Worm (Caenorhabditis elegans) whole organism, L1 larva: ENCODE results near the gene K08B12.1.

Experiments used
- C04F5.9 ChIP-seq: sonication (generic microtip); optimal IDR thresholded peaks from 2 replicates; lab custom pipeline; 2016; ENCODE audit warnings: missing genetic modification characterization, missing compliant biosample characterization
- C34B4.2 ChIP-seq: sonication (generic microtip); optimal IDR thresholded peaks from 2 replicates; lab custom pipeline; 2017; ENCODE audit warnings: mild to moderate bottlenecking, missing genetic modification characterization, missing compliant biosample characterization
- F16B12.6 ChIP-seq: fragments of 150-350 bp; optimal IDR thresholded peaks from 2 replicates; lab custom pipeline; 2014; ENCODE audit warnings: missing biosample characterization, missing genetic modification characterization
- Y116A8C.19 ChIP-seq: sonication (generic microtip); optimal IDR thresholded peaks from 2 replicates; lab custom pipeline; 2016; ENCODE audit warnings: missing compliant biosample characterization, missing genetic modification characterization, borderline replicate concordance
- aly-2 ChIP-seq: fragments of 150-350 bp; optimal IDR thresholded peaks from 2 replicates; lab custom pipeline; 2014; ENCODE audit warnings: missing biosample characterization, missing genetic modification characterization
- ama-1 ChIP-seq: fragments of 150-350 bp; optimal IDR thresholded peaks from 2 replicates; lab custom pipeline; 2014
- blmp-1 ChIP-seq: fragments of 150-350 bp; optimal IDR thresholded peaks from 2 replicates; lab custom pipeline; 2014; ENCODE audit warnings: missing biosample characterization, missing genetic modification characterization
- ceh-63 ChIP-seq: fragments of 200-800 bp; sonication (Bioruptor generic); optimal IDR thresholded peaks from 2 replicates; lab custom pipeline; 2018; ENCODE audit warnings: mild to moderate bottlenecking, missing genetic modification characterization, missing compliant biosample characterization
- ceh-8 ChIP-seq: fragments of 200-800 bp; sonication (Bioruptor generic); optimal IDR thresholded peaks from 2 replicates; lab custom pipeline; 2018; ENCODE audit warnings: mild to moderate bottlenecking, missing genetic modification characterization, moderate library complexity, missing compliant biosample characterization
- ceh-88 ChIP-seq: fragments of 200-800 bp; sonication (Bioruptor generic); IDR thresholded peaks from 2 replicates; pipeline ENCODE4 v1.3.6; 2022; ENCODE audit warnings: missing genetic modification characterization, missing compliant biosample characterization
- dsc-1 ChIP-seq: sonication (generic microtip); optimal IDR thresholded peaks from 2 replicates; lab custom pipeline; 2016; ENCODE audit warnings: mild to moderate bottlenecking, missing genetic modification characterization, missing compliant biosample characterization
- efl-1 ChIP-seq, 4 experiments: fragments of 150-350 bp; optimal IDR thresholded peaks in 3 of 4; peaks in 1 of 4; 1 replicate in 1 of 4; 2 replicates in 3 of 4; lab custom pipeline; 2014; ENCODE audit warnings: missing biosample characterization in 2 of 4, missing genetic modification characterization in 2 of 4, missing genetic modification reagents in 2 of 4
- efl-3 ChIP-seq: fragments of 200-800 bp; sonication (Bioruptor generic); optimal IDR thresholded peaks from 2 replicates; lab custom pipeline; 2018; ENCODE audit warnings: mild to moderate bottlenecking, missing genetic modification characterization, missing compliant biosample characterization
- egl-27 ChIP-seq, 2 experiments: fragments of 150-350 bp in 1 of 2; sonication (generic microtip); optimal IDR thresholded peaks; 3 replicates each; lab custom pipeline; 2017 to 2018; ENCODE audit warnings: missing biosample characterization in 2 of 2, missing genetic modification characterization in 2 of 2, missing genetic modification reagents in 2 of 2
- elt-3 ChIP-seq, 6 experiments: fragments of 150-350 bp in 1 of 6; sonication (generic microtip); optimal IDR thresholded peaks; 2 replicates each; lab custom pipeline; 2017 to 2018; ENCODE audit warnings: missing biosample characterization in 6 of 6, missing genetic modification characterization in 6 of 6, inconsistent platforms in 1 of 6
- ets-5 ChIP-seq: fragments of 200-800 bp; sonication (Bioruptor generic); IDR thresholded peaks from 2 replicates; pipeline ENCODE4 v1.3.6; 2022; ENCODE audit warnings: missing genetic modification characterization, missing compliant biosample characterization
- fkh-10 ChIP-seq: sonication (generic microtip); optimal IDR thresholded peaks from 2 replicates; lab custom pipeline; 2017; ENCODE audit warnings: missing biosample characterization, missing genetic modification reagents, missing genetic modification characterization
- fos-1 ChIP-seq: fragments of 150-350 bp; optimal IDR thresholded peaks from 2 replicates; lab custom pipeline; 2014; ENCODE audit warnings: missing biosample characterization, missing genetic modification characterization
- hlh-4 ChIP-seq: sonication (generic microtip); optimal IDR thresholded peaks from 2 replicates; lab custom pipeline; 2016; ENCODE audit warnings: mild to moderate bottlenecking, missing genetic modification characterization, missing compliant biosample characterization
- hpl-2 ChIP-seq: fragments of 150-350 bp; optimal IDR thresholded peaks from 2 replicates; lab custom pipeline; 2014; ENCODE audit warnings: missing biosample characterization, missing genetic modification reagents, missing genetic modification characterization
- irx-1 ChIP-seq: sonication (generic microtip); optimal IDR thresholded peaks from 2 replicates; lab custom pipeline; 2016; ENCODE audit warnings: missing genetic modification characterization, missing compliant biosample characterization
- isw-1 ChIP-seq: fragments of 200-800 bp; sonication (Bioruptor generic); IDR thresholded peaks from 2 replicates; pipeline ENCODE4 v1.3.6; 2022; ENCODE audit warnings: missing genetic modification characterization, missing compliant biosample characterization
- jun-1 ChIP-seq: fragments of 150-350 bp; optimal IDR thresholded peaks from 2 replicates; lab custom pipeline; 2014; ENCODE audit warnings: missing biosample characterization, missing genetic modification reagents, missing genetic modification characterization
- lin-15B ChIP-seq: fragments of 150-350 bp; sonication (generic microtip); optimal IDR thresholded peaks from 3 replicates; lab custom pipeline; 2014; ENCODE audit warnings: missing biosample characterization, missing genetic modification characterization
- lin-35 ChIP-seq, 2 experiments: fragments of 150-350 bp; optimal IDR thresholded peaks; 2 replicates each; lab custom pipeline; 2014; ENCODE audit warnings: missing biosample characterization in 2 of 2, missing genetic modification characterization in 2 of 2, missing genetic modification reagents in 2 of 2
- lir-3 ChIP-seq: sonication (generic microtip); optimal IDR thresholded peaks from 2 replicates; lab custom pipeline; 2016; ENCODE audit warnings: mild to moderate bottlenecking, missing genetic modification characterization, moderate library complexity, missing compliant biosample characterization; ENCODE audit not compliant: poor library complexity
- mef-2 ChIP-seq: fragments of 150-350 bp; optimal IDR thresholded peaks from 2 replicates; lab custom pipeline; 2014; ENCODE audit warnings: missing biosample characterization, missing genetic modification characterization
- mep-1 ChIP-seq: fragments of 150-350 bp; optimal IDR thresholded peaks from 2 replicates; lab custom pipeline; 2014; ENCODE audit warnings: missing biosample characterization, missing genetic modification characterization
- nhr-12 ChIP-seq: sonication (generic microtip); optimal IDR thresholded peaks from 2 replicates; lab custom pipeline; 2017; ENCODE audit warnings: missing biosample characterization, missing genetic modification characterization
- nhr-19 ChIP-seq: fragments of 200-800 bp; sonication (Bioruptor generic); conservative IDR thresholded peaks from 2 replicates; pipeline ENCODE4 v1.3.6; 2022; ENCODE audit warnings: missing genetic modification characterization, missing compliant biosample characterization
- nhr-20 ChIP-seq: sonication (generic microtip); optimal IDR thresholded peaks from 2 replicates; lab custom pipeline; 2016; ENCODE audit warnings: mild to moderate bottlenecking, missing genetic modification characterization, missing compliant biosample characterization
- nhr-47 ChIP-seq: sonication (generic microtip); optimal IDR thresholded peaks from 2 replicates; lab custom pipeline; 2016; ENCODE audit warnings: mild to moderate bottlenecking, missing genetic modification characterization, moderate library complexity, missing compliant biosample characterization
- nhr-71 ChIP-seq: sonication (generic microtip); optimal IDR thresholded peaks from 2 replicates; lab custom pipeline; 2016; ENCODE audit warnings: mild to moderate bottlenecking, missing genetic modification characterization, moderate library complexity, missing compliant biosample characterization
- nhr-76 ChIP-seq: sonication (generic microtip); optimal IDR thresholded peaks from 2 replicates; lab custom pipeline; 2017; ENCODE audit warnings: missing biosample characterization, missing genetic modification characterization
- nhr-77 ChIP-seq: fragments of 150-350 bp; optimal IDR thresholded peaks from 2 replicates; lab custom pipeline; 2014; ENCODE audit warnings: missing biosample characterization, missing genetic modification characterization
- nhr-85 ChIP-seq: sonication (generic microtip); peaks from one replicate; lab custom pipeline; 2016; ENCODE audit warnings: missing genetic modification characterization, inconsistent platforms, missing compliant biosample characterization
- nhr-90 ChIP-seq: sonication (generic microtip); optimal IDR thresholded peaks from 2 replicates; lab custom pipeline; 2016; ENCODE audit warnings: mild to moderate bottlenecking, missing genetic modification characterization, missing compliant biosample characterization; ENCODE audit not compliant: poor library complexity
- pag-3 ChIP-seq: sonication (generic microtip); optimal IDR thresholded peaks from 2 replicates; lab custom pipeline; 2017; ENCODE audit warnings: missing genetic modification characterization, mild to moderate bottlenecking, missing compliant biosample characterization, antibody characterized with exemption, borderline replicate concordance; ENCODE audit not compliant: insufficient read depth
- pax-3 ChIP-seq: fragments of 200-800 bp; sonication (Bioruptor generic); optimal IDR thresholded peaks from 2 replicates; lab custom pipeline; 2018; ENCODE audit warnings: mild to moderate bottlenecking, missing genetic modification characterization, moderate library complexity, missing compliant biosample characterization
- pqm-1 ChIP-seq: sonication (generic microtip); optimal IDR thresholded peaks from 3 replicates; lab custom pipeline; 2017; ENCODE audit warnings: missing biosample characterization, missing genetic modification characterization
- rnt-1 ChIP-seq: sonication (generic microtip); optimal IDR thresholded peaks from 2 replicates; lab custom pipeline; 2016; ENCODE audit warnings: mild to moderate bottlenecking, missing genetic modification characterization, moderate library complexity, missing compliant biosample characterization
- snpc-4 ChIP-seq: fragments of 150-350 bp; optimal IDR thresholded peaks from 2 replicates; lab custom pipeline; 2014; ENCODE audit warnings: missing biosample characterization, missing genetic modification characterization
- snu-23 ChIP-seq: sonication (generic microtip); optimal IDR thresholded peaks from 2 replicates; lab custom pipeline; 2016; ENCODE audit warnings: missing genetic modification characterization, missing compliant biosample characterization
- sox-4 ChIP-seq: sonication (generic microtip); optimal IDR thresholded peaks from 2 replicates; lab custom pipeline; 2016; ENCODE audit warnings: missing genetic modification characterization, missing compliant biosample characterization
- sptf-1 ChIP-seq: fragments of 150-350 bp; optimal IDR thresholded peaks from 2 replicates; lab custom pipeline; 2014; ENCODE audit warnings: missing biosample characterization, missing genetic modification characterization
- sup-37 ChIP-seq: fragments of 200-800 bp; sonication (Bioruptor generic); optimal IDR thresholded peaks from 2 replicates; lab custom pipeline; 2018; ENCODE audit warnings: mild to moderate bottlenecking, missing genetic modification characterization, missing compliant biosample characterization
- tbx-2 ChIP-seq: sonication (generic microtip); optimal IDR thresholded peaks from 2 replicates; lab custom pipeline; 2016; ENCODE audit warnings: missing genetic modification characterization, missing compliant biosample characterization
- unc-130 ChIP-seq: fragments of 150-350 bp; optimal IDR thresholded peaks from 2 replicates; lab custom pipeline; 2017; ENCODE audit warnings: missing biosample characterization, missing genetic modification characterization, inconsistent platforms
- unc-30 ChIP-seq: sonication (generic microtip); optimal IDR thresholded peaks from 2 replicates; lab custom pipeline; 2017; ENCODE audit warnings: missing biosample characterization, missing genetic modification characterization
- unc-86 ChIP-seq: sonication (generic microtip); optimal IDR thresholded peaks from 2 replicates; lab custom pipeline; 2016; ENCODE audit warnings: missing genetic modification characterization, missing compliant biosample characterization
- xbp-1 ChIP-seq: sonication (generic microtip); optimal IDR thresholded peaks from 2 replicates; lab custom pipeline; 2016; ENCODE audit warnings: missing genetic modification characterization, missing compliant biosample characterization
- zip-4 ChIP-seq: fragments of 200-800 bp; sonication (Bioruptor generic); optimal IDR thresholded peaks from 2 replicates; lab custom pipeline; 2018; ENCODE audit warnings: mild to moderate bottlenecking, missing genetic modification characterization, moderate library complexity, missing compliant biosample characterization
- ztf-11 ChIP-seq, 2 experiments: sonication (generic microtip); optimal IDR thresholded peaks; 2 replicates each; lab custom pipeline; 2016 to 2017; ENCODE audit warnings: missing genetic modification characterization in 2 of 2, missing biosample characterization in 1 of 2, missing compliant biosample characterization in 1 of 2

Gene K08B12.1

ce11 chrV:6240735-6241134 is 18.4 kb upstream of the K08B12.1 start:
- TF ChIP-seq rnt-1 (tag; lab: Kevin White, UChicago), result no peak
- TF ChIP-seq elt-3 (tag; optimal IDR thresholded peaks at IDR 0.05; lab: Kevin White, UChicago), result peak in 4 of 6 experiments; percentile 16 to 68 (median 40)
- peak; percentile 8 for TF ChIP-seq blmp-1 (tag; lab: Kevin White, UChicago)
- no peak for TF ChIP-seq egl-27 (tag; optimal IDR thresholded peaks at IDR 0.05; lab: Kevin White, UChicago)
- TF ChIP-seq nhr-77, result peak; percentile 85
- TF ChIP-seq F16B12.6 (tag; lab: Kevin White, UChicago), result no peak
- TF ChIP-seq xbp-1 (tag; lab: Kevin White, UChicago), result no peak
- no peak for TF ChIP-seq ceh-8
- TF ChIP-seq fos-1 (tag; lab: Kevin White, UChicago), result no peak
- no peak for TF ChIP-seq ceh-63 (GFP tag; lab: Kevin White, UChicago)
- no peak for TF ChIP-seq sup-37 (GFP tag; lab: Kevin White, UChicago)
- TF ChIP-seq snu-23 (GFP tag; lab: Kevin White, UChicago), result peak; percentile 69
- no peak for TF ChIP-seq efl-3 (GFP tag; lab: Kevin White, UChicago)
- TF ChIP-seq C34B4.2 (tag; lab: Kevin White, UChicago), result no peak
- TF ChIP-seq lin-15B (tag; lab: Kevin White, UChicago), result no peak
- TF ChIP-seq sox-4, result no peak
- no peak for TF ChIP-seq pax-3
- no peak for TF ChIP-seq nhr-76
- TF ChIP-seq irx-1 (tag; lab: Kevin White, UChicago), result no peak
- peak; percentile 55 for TF ChIP-seq nhr-90
- TF ChIP-seq zip-4 (GFP tag; lab: Kevin White, UChicago), result no peak
- no peak for TF ChIP-seq mep-1 (tag; lab: Kevin White, UChicago)
- no peak for TF ChIP-seq unc-86 (tag; lab: Kevin White, UChicago)
- TF ChIP-seq hpl-2 (GFP tag; lab: Kevin White, UChicago), result no peak
- TF ChIP-seq isw-1 (GFP tag; lab: Robert Waterston, UW), result no peak
- peak; percentile 45 for TF ChIP-seq nhr-47 (tag; lab: Kevin White, UChicago)
- TF ChIP-seq nhr-12 (tag; lab: Kevin White, UChicago), result no peak
- TF ChIP-seq sptf-1 (tag; lab: Kevin White, UChicago), result no peak
- peak; percentile 45 for TF ChIP-seq nhr-19 (GFP tag; lab: Robert Waterston, UW)
- TF ChIP-seq nhr-71 (tag; lab: Kevin White, UChicago), result peak; percentile 67
- TF ChIP-seq fkh-10, result no peak
- no peak for TF ChIP-seq C04F5.9 (tag; lab: Kevin White, UChicago)
- no peak for TF ChIP-seq Y116A8C.19 (tag; lab: Kevin White, UChicago)
- peak in 1 of 2 experiments; percentile 57 for TF ChIP-seq lin-35 (GFP tag; optimal IDR thresholded peaks at IDR 0.05; lab: Kevin White, UChicago)
- TF ChIP-seq nhr-20 (tag; lab: Kevin White, UChicago), result peak; percentile 89
- peak; percentile 5 for TF ChIP-seq lir-3 (tag; lab: Kevin White, UChicago)
- TF ChIP-seq hlh-4 (tag; lab: Kevin White, UChicago), result no peak
- TF ChIP-seq jun-1, result no peak
- peak; percentile 4 for TF ChIP-seq unc-130
- no peak for TF ChIP-seq ztf-11 (tag; optimal IDR thresholded peaks at IDR 0.05; lab: Kevin White, UChicago)
- TF ChIP-seq pag-3 (tag; lab: Kevin White, UChicago), result no peak
- TF ChIP-seq dsc-1 (tag; lab: Kevin White, UChicago), result no peak
- no peak for TF ChIP-seq ets-5 (GFP tag; lab: Robert Waterston, UW)
- no peak for TF ChIP-seq mef-2 (tag; lab: Kevin White, UChicago)
- no peak for TF ChIP-seq ama-1 (lab: Kevin White, UChicago)
- TF ChIP-seq tbx-2 (tag; lab: Kevin White, UChicago), result peak; percentile 76
- TF ChIP-seq efl-1 (optimal IDR thresholded peaks at IDR 0.05; lab: Kevin White, UChicago), result peak in 1 of 2 experiments; percentile 19
- peak in 1 of 2 experiments; percentile 93 for TF ChIP-seq efl-1 (GFP tag; optimal IDR thresholded peaks at IDR 0.05 in 1 of 2; lab: Kevin White, UChicago)
- TF ChIP-seq ceh-88 (GFP tag; lab: Robert Waterston, UW), result 0 out of 2 replicates have a peak, but pooled peaks have one; percentile 19
- TF ChIP-seq nhr-85 (tag; lab: Kevin White, UChicago), result peak; percentile 91
- no peak for TF ChIP-seq unc-30
- TF ChIP-seq snpc-4 (tag; lab: Kevin White, UChicago), result no peak
- TF ChIP-seq pqm-1 (tag; lab: Kevin White, UChicago), result no peak
- no peak for TF ChIP-seq aly-2 (tag; lab: Kevin White, UChicago)
